Worm (Caenorhabditis elegans) whole organism, L3 larva: ENCODE measurements around the gene dhs-14.

Source experiments
- R02D3.7 ChIP-seq: fragments of 150-350 bp; optimal IDR thresholded peaks from 2 replicates; lab custom pipeline; 2014; ENCODE audit warnings: missing biosample characterization, missing genetic modification characterization
- ceh-28 ChIP-seq: fragments of 150-350 bp; optimal IDR thresholded peaks from 2 replicates; lab custom pipeline; 2014; ENCODE audit warnings: missing biosample characterization, missing genetic modification reagents, missing genetic modification characterization
- ceh-82 ChIP-seq: fragments of 150-350 bp; optimal IDR thresholded peaks from 2 replicates; lab custom pipeline; 2014; ENCODE audit warnings: missing biosample characterization, missing genetic modification characterization
- egl-27 ChIP-seq: sonication (generic microtip); optimal IDR thresholded peaks from 4 replicates; lab custom pipeline; 2017; ENCODE audit warnings: missing biosample characterization, missing genetic modification reagents, missing genetic modification characterization
- egl-5 ChIP-seq: fragments of 150-350 bp; optimal IDR thresholded peaks from 2 replicates; lab custom pipeline; 2017; ENCODE audit warnings: missing biosample characterization, missing genetic modification reagents, missing genetic modification characterization, inconsistent platforms
- elt-2 ChIP-seq: sonication (generic microtip); optimal IDR thresholded peaks from 2 replicates; lab custom pipeline; 2016; ENCODE audit warnings: missing genetic modification reagents, mild to moderate bottlenecking, missing genetic modification characterization, missing compliant biosample characterization
- fkh-10 ChIP-seq: sonication (generic microtip); optimal IDR thresholded peaks from 2 replicates; lab custom pipeline; 2017; ENCODE audit warnings: missing biosample characterization, missing genetic modification reagents, missing genetic modification characterization
- fkh-2 ChIP-seq: fragments of 150-350 bp; optimal IDR thresholded peaks from 2 replicates; lab custom pipeline; 2014; ENCODE audit warnings: missing biosample characterization, missing genetic modification reagents, missing genetic modification characterization
- fos-1 ChIP-seq: fragments of 150-350 bp; optimal IDR thresholded peaks from 2 replicates; lab custom pipeline; 2014; ENCODE audit warnings: missing biosample characterization, missing genetic modification characterization
- mdl-1 ChIP-seq: fragments of 150-350 bp; optimal IDR thresholded peaks from 2 replicates; lab custom pipeline; 2014; ENCODE audit warnings: missing biosample characterization, missing genetic modification characterization
- nhr-11 ChIP-seq: fragments of 150-350 bp; optimal IDR thresholded peaks from 2 replicates; lab custom pipeline; 2014; ENCODE audit warnings: missing biosample characterization, missing genetic modification characterization
- nhr-25 ChIP-seq: sonication (generic microtip); optimal IDR thresholded peaks from 2 replicates; lab custom pipeline; 2017; ENCODE audit warnings: missing biosample characterization, missing genetic modification characterization
- nhr-43 ChIP-seq: sonication (generic microtip); optimal IDR thresholded peaks from 2 replicates; lab custom pipeline; 2016; ENCODE audit warnings: mild to moderate bottlenecking, missing genetic modification characterization, missing compliant biosample characterization; ENCODE audit not compliant: poor library complexity, severe bottlenecking
- nhr-67 ChIP-seq: fragments of 150-350 bp; optimal IDR thresholded peaks from 2 replicates; lab custom pipeline; 2014; ENCODE audit warnings: missing biosample characterization, missing genetic modification characterization
- pha-4 ChIP-seq: fragments of 150-350 bp; optimal IDR thresholded peaks from 2 replicates; lab custom pipeline; 2014; ENCODE audit warnings: missing biosample characterization, missing genetic modification reagents, missing genetic modification characterization
- sea-2 ChIP-seq: fragments of 150-350 bp; sonication (generic microtip); optimal IDR thresholded peaks from 4 replicates; lab custom pipeline; 2014; ENCODE audit warnings: missing biosample characterization, missing genetic modification reagents, missing genetic modification characterization
- tbx-2 ChIP-seq: sonication (generic microtip); optimal IDR thresholded peaks from 2 replicates; lab custom pipeline; 2016; ENCODE audit warnings: mild to moderate bottlenecking, missing genetic modification characterization, missing compliant biosample characterization
- unc-62 ChIP-seq: fragments of 150-350 bp; sonication (generic microtip); optimal IDR thresholded peaks from 4 replicates; lab custom pipeline; 2014; ENCODE audit warnings: missing biosample characterization, missing genetic modification reagents, missing genetic modification characterization

dhs-14 gene

DNA sequence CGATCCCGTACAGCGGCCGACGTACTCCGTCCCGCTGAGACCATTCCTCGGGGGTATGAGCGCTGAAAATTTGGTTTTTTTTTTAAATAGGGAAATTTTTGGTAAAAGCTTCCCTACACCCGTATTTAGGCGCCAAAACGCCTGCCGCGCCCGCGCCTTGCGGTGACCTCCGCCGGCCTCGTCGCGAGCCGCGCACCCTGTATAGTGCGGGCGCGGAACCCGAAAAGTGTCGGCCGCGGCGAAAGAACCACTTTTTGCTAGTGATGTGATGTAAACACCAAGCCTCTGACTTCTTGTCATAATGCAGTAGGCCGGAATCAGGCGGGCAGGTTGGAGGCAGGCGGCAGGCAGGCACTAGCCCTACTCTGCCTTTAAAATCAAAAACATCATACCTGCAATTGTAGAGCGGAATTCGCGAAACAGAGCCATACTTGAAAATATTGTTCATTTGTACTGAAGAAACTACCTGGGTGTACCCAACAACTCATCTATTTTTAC is 46.3 kb downstream of the dhs-14 start, which contains the start of gene srt-29:
srt-29 (minus strand) TSS at position 448 of the 498 bp plus-strand sequence.
- TF ChIP-seq egl-27 (tag; lab: Kevin White, UChicago) (no peak), nhr-67 (tag; lab: Kevin White, UChicago) (no peak), pha-4 (no peak), nhr-25 (tag; lab: Kevin White, UChicago) (no peak), unc-62 (GFP tag; lab: Kevin White, UChicago) (no peak), mdl-1 (no peak), fos-1 (tag; lab: Kevin White, UChicago) (no peak), egl-5 (no peak), sea-2 (GFP tag; lab: Kevin White, UChicago) (no peak), R02D3.7 (tag; lab: Kevin White, UChicago) (no peak), nhr-43 (no peak), tbx-2 (tag; lab: Kevin White, UChicago) (no peak)

DNA sequence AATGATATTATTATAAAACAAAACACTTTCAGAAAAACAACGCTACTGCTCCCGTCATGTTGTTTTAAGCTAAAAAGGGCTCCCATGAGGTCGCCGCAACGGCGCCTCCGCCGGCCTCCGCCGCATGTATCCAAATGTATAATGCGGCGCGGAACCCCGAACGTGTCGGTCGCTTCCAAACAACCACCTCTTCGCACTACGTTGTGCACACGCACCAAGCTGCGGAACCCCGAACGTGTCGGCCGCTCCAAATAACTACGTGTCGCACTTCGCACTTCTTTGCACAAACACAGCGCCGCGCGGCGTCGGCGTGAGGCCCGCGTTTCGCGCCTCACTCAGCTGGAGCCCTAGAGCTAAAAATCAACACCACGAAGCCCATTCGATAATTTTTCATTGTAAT is 48.1 kb downstream of the dhs-14 start:
- TF ChIP-seq ceh-82 (tag; lab: Kevin White, UChicago) = no peak
- no peak for TF ChIP-seq elt-2 (tag; lab: Kevin White, UChicago)
- TF ChIP-seq fkh-10 (GFP tag; lab: Kevin White, UChicago) = no peak
- TF ChIP-seq ceh-28 (tag; lab: Kevin White, UChicago) = no peak
- TF ChIP-seq nhr-11 (tag; lab: Kevin White, UChicago) = no peak
- no peak for TF ChIP-seq fkh-2 (tag; lab: Kevin White, UChicago)
- TF ChIP-seq, all 47 proteins: peak for 0
